Worm (Caenorhabditis elegans) whole organism, L2 larva: ENCODE measurements around the gene uig-1.

Experiments
- ama-1 ChIP-seq: fragments of 150-350 bp; optimal IDR thresholded peaks from 2 replicates; lab custom pipeline; 2018; ENCODE audit warnings: inconsistent platforms
- egl-27 ChIP-seq: sonication (generic microtip); optimal IDR thresholded peaks from 3 replicates; lab custom pipeline; 2017; ENCODE audit warnings: missing biosample characterization, missing genetic modification reagents, missing genetic modification characterization
- lin-39 ChIP-seq: fragments of 150-350 bp; optimal IDR thresholded peaks from 2 replicates; lab custom pipeline; 2014; ENCODE audit warnings: missing biosample characterization, missing genetic modification reagents, missing genetic modification characterization
- nhr-11 ChIP-seq: fragments of 150-350 bp; optimal IDR thresholded peaks from 2 replicates; lab custom pipeline; 2014; ENCODE audit warnings: missing biosample characterization, missing genetic modification characterization
- nhr-77 ChIP-seq: fragments of 150-350 bp; optimal IDR thresholded peaks from 2 replicates; lab custom pipeline; 2014; ENCODE audit warnings: missing biosample characterization, missing genetic modification characterization

DNA sequence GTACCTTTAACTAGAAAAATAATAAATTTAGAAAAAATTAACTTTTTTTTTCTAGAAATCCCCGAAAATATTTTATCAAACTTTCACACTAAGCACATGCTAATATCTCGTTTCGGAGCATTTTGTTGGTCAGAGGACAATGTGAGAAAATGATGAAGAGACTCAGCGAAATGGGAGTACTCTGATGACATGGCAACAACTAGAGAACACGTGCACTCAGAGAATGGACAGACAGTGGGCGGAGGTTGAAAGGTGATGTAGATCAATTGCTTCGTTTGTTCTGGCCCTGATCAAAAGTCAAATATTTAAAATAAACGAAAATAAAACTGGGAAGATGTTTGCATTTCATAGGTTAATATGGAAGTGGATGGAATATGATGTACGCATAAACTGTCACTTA lies 38.7 kb upstream of the uig-1 start:
- TF ChIP-seq lin-39 (tag; lab: Kevin White, UChicago) (no peak), nhr-11 (tag; lab: Kevin White, UChicago) (no peak), egl-27 (tag; lab: Kevin White, UChicago) (no peak), nhr-77 (tag; lab: Kevin White, UChicago) (no peak), ama-1 (lab: Kevin White, UChicago) (no peak)
